Worm (Caenorhabditis elegans): Measurements from ENCODE around the gene nhr-227.

nhr-227 gene

DNA sequence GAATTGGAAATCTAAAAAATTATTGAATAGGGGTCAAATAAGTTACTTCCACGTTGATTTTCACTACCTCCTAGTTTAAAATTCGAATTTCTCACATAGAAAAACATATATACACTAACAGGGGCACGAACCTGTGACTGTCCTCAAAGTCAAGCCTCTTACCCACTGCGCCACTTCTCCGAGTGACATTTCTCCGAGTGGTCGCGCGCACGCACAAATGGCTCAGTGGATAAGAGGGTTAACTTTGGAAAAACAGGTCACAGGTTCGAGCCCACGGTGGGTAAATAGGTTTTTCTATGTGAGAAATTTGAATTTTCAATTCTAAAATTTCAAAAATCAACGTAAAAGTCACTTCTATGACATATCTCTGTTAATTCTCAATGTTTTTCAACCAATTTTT, 8.0 kb upstream of the nhr-227 start (continued):
- TF ChIP-seq mep-1 (tag; optimal IDR thresholded peaks at IDR 0.05), result no peak
- TF ChIP-seq hlh-17 (GFP tag; optimal IDR thresholded peaks at IDR 0.05; ENCODE audit: borderline replicate concordance), result no peak
- no peak for TF ChIP-seq alr-1 (tag; optimal IDR thresholded peaks at IDR 0.05; ENCODE audit: borderline replicate concordance)
- no peak for TF ChIP-seq nhr-84 (tag; optimal IDR thresholded peaks at IDR 0.05)
- no peak for TF ChIP-seq ztf-4 (tag; optimal IDR thresholded peaks at IDR 0.05)
- no peak for TF ChIP-seq isw-1 (GFP tag; IDR thresholded peaks at IDR 0.05)
- TF ChIP-seq fkh-8 (tag; optimal IDR thresholded peaks at IDR 0.05), result peak; percentile 19
- TF ChIP-seq tbx-2 (tag; optimal IDR thresholded peaks at IDR 0.05), result no peak
- no peak for TF ChIP-seq ceh-88 (GFP tag; IDR thresholded peaks at IDR 0.05)
- TF ChIP-seq lin-14 (GFP tag; optimal IDR thresholded peaks at IDR 0.05), result peak; percentile 67
- no peak for TF ChIP-seq nhr-12 (tag; optimal IDR thresholded peaks at IDR 0.05)
- no peak for TF ChIP-seq elt-3 (tag; optimal IDR thresholded peaks at IDR 0.05)
- no peak for TF ChIP-seq efl-3 (GFP tag; optimal IDR thresholded peaks at IDR 0.05)
- no peak for TF ChIP-seq efl-1 (optimal IDR thresholded peaks at IDR 0.05)
- TF ChIP-seq efl-1 (GFP tag; optimal IDR thresholded peaks at IDR 0.05 in 1 of 2), result peak in 1 of 2 experiments; percentile 81
- no peak for TF ChIP-seq swsn-7 (tag; optimal IDR thresholded peaks at IDR 0.05)
- TF ChIP-seq ceh-63 (GFP tag; optimal IDR thresholded peaks at IDR 0.05), result no peak
- no peak for TF ChIP-seq sptf-1 (tag; optimal IDR thresholded peaks at IDR 0.05)
- no peak for TF ChIP-seq lsy-2 (tag; optimal IDR thresholded peaks at IDR 0.05)
- peak; percentile 25 for TF ChIP-seq lin-13 (GFP tag; optimal IDR thresholded peaks at IDR 0.05)

DNA sequence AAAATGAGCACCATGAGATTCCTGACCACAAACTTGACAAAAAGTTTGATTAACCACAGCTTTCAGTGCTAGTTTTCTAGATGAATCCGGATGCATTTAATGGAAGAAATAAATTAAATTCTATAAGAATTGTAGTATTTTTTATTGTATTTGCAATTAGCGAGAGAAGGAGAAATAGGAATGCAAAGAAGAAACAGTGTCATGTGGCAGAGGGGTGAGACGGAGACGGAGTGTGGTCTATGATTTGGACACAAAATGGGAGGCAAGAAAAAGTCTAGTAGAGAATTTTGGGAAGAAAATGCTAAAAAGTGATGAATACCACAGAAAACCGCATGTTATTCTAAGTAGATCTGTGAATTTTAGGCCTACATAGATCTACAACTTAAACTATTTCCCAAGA, 7.2 kb upstream of the nhr-227 start, which contains the start of gene nhr-59:
nhr-59 (minus strand) TSS at position 214 of the 400 bp plus-strand sequence.
- peak in 1 of 2 experiments; percentile 56 for TF ChIP-seq lin-35 (GFP tag; optimal IDR thresholded peaks at IDR 0.05)
- TF ChIP-seq nhr-71 (tag; optimal IDR thresholded peaks at IDR 0.05), result peak; percentile 22
- TF ChIP-seq skn-1 (tag; optimal IDR thresholded peaks at IDR 0.05), result no peak
- TF ChIP-seq vab-15 (tag; optimal IDR thresholded peaks at IDR 0.05), result no peak
- peak; percentile 15 for TF ChIP-seq aly-2 (tag; optimal IDR thresholded peaks at IDR 0.05)
- TF ChIP-seq grh-1 (GFP tag; IDR thresholded peaks at IDR 0.05), result no peak
- peak; percentile 68 for TF ChIP-seq lin-14 (GFP tag; optimal IDR thresholded peaks at IDR 0.05)
- peak; percentile 53 for TF ChIP-seq nhr-20 (tag; optimal IDR thresholded peaks at IDR 0.05)
- peak in 1 of 3 experiments; percentile 11 for TF ChIP-seq dpl-1 (GFP tag; optimal IDR thresholded peaks at IDR 0.05)
- peak in 1 of 2 experiments; percentile 7 for TF ChIP-seq efl-1 (optimal IDR thresholded peaks at IDR 0.05)
- TF ChIP-seq efl-1 (GFP tag; optimal IDR thresholded peaks at IDR 0.05 in 1 of 2), result no peak
- no peak for TF ChIP-seq swsn-7 (tag; optimal IDR thresholded peaks at IDR 0.05)
- TF ChIP-seq mep-1 (tag; optimal IDR thresholded peaks at IDR 0.05), result peak; percentile 0

DNA sequence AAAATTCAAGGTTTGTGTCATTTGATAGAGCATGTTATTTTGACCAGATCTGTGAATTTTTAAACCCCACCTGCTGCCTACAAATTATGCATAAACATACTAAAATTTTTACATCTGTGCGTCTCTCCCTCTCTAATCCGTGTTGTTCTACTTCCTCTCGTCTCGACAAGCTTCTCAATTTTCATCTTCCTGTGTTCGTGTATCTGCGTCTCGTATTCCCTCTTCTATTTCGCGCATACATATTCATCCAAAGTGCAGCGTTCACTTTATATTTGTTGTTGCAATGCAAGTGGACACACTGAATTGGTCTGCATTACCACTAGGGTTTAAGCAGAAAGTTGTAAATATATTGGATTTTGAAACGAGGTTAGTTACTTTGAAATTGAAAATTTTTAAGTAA, 6.7 kb upstream of the nhr-227 start, which contains the start of gene fbxa-137:
fbxa-137 (plus strand) TSS at position 274 of the 400 bp plus-strand sequence.
- TF ChIP-seq hpl-2 (GFP tag; optimal IDR thresholded peaks at IDR 0.05) (no peak), nhr-85 (tag) (no peak), lin-14 (GFP tag; optimal IDR thresholded peaks at IDR 0.05) (peak; percentile 14)

DNA sequence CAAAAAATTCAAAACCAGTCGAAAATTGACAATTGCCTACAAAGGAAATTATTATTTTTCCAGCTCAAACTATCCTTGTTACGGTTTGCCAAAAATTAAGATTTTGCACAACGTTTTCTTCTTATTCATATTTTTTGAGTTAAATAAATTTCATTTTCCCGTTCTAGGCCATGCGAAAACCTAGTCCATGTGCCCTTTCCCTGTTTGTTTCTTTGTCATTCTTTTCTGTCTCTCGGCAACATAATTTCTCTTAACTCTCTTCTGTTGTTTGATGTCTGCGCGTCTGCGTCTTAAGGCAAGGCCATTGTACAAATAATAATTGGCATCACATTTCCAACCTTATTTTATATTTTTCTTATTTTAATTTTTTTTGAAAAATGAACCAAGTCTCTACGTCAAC, 3.7 kb upstream of the nhr-227 start, which contains the start of gene nhr-228:
nhr-228 (plus strand) TSS at position 261 of the 400 bp plus-strand sequence.
- TF ChIP-seq nhr-71 (tag; optimal IDR thresholded peaks at IDR 0.05) (peak; percentile 63), irx-1 (tag; optimal IDR thresholded peaks at IDR 0.05) (peak; percentile 30), pag-3 (tag; optimal IDR thresholded peaks at IDR 0.05; ENCODE audit: borderline replicate concordance, insufficient read depth) (peak; percentile 24), xbp-1 (tag; optimal IDR thresholded peaks at IDR 0.05) (peak; percentile 1), unc-130 (tag; optimal IDR thresholded peaks at IDR 0.05) (peak; percentile 37), isw-1 (GFP tag; IDR thresholded peaks at IDR 0.05) (no peak), swsn-7 (tag; optimal IDR thresholded peaks at IDR 0.05) (peak; percentile 23), dpl-1 (GFP tag; optimal IDR thresholded peaks at IDR 0.05) (peak in 2 of 3 experiments; percentile 9 to 56), nhr-47 (tag; optimal IDR thresholded peaks at IDR 0.05) (peak; percentile 43), mep-1 (tag; optimal IDR thresholded peaks at IDR 0.05) (peak; percentile 64), tbx-2 (tag; optimal IDR thresholded peaks at IDR 0.05) (peak; percentile 30), lin-14 (GFP tag; optimal IDR thresholded peaks at IDR 0.05) (peak; percentile 96), snu-23 (GFP tag; optimal IDR thresholded peaks at IDR 0.05) (peak; percentile 62), lin-15B (tag; optimal IDR thresholded peaks at IDR 0.05) (no peak), fkh-8 (tag; optimal IDR thresholded peaks at IDR 0.05) (peak; percentile 35), snpc-4 (tag; optimal IDR thresholded peaks at IDR 0.05) (no peak), mab-9 (GFP tag; IDR thresholded peaks at IDR 0.05) (no peak), nhr-20 (tag; optimal IDR thresholded peaks at IDR 0.05) (peak; percentile 67), elt-3 (tag; optimal IDR thresholded peaks at IDR 0.05) (peak in 1 of 6 experiments; percentile 47), egl-27 (tag; optimal IDR thresholded peaks at IDR 0.05) (no peak), dsc-1 (tag; optimal IDR thresholded peaks at IDR 0.05) (no peak), mdl-1 (tag; optimal IDR thresholded peaks at IDR 0.05) (peak in 1 of 2 experiments; percentile 7), nhr-90 (tag; optimal IDR thresholded peaks at IDR 0.05; ENCODE audit: poor library complexity) (peak; percentile 10), lin-35 (GFP tag; optimal IDR thresholded peaks at IDR 0.05) (peak; percentile 38 to 56), efl-1 (optimal IDR thresholded peaks at IDR 0.05) (peak; percentile 60 to 63), efl-1 (GFP tag; optimal IDR thresholded peaks at IDR 0.05 in 1 of 2) (peak; percentile 20 to 88), skn-1 (tag; optimal IDR thresholded peaks at IDR 0.05) (peak; percentile 89), blmp-1 (tag; optimal IDR thresholded peaks at IDR 0.05) (peak; percentile 79)

Data from whole organism, L1 larva.